Worm (Caenorhabditis elegans) whole organism, L4 larva: Measurements from ENCODE around the gene srh-40.

Source experiments
- R02D3.7 ChIP-seq: fragments of 150-350 bp; sonication (generic microtip); optimal IDR thresholded peaks from 3 replicates; lab custom pipeline; 2014; ENCODE audit warnings: missing biosample characterization, missing genetic modification characterization
- ceh-28 ChIP-seq: fragments of 150-350 bp; optimal IDR thresholded peaks from 2 replicates; lab custom pipeline; 2014; ENCODE audit warnings: missing biosample characterization, missing genetic modification reagents, missing genetic modification characterization
- lin-39 ChIP-seq: fragments of 150-350 bp; optimal IDR thresholded peaks from 2 replicates; lab custom pipeline; 2014; ENCODE audit warnings: missing biosample characterization, missing genetic modification reagents, missing genetic modification characterization
- nhr-10 ChIP-seq: fragments of 150-350 bp; optimal IDR thresholded peaks from 2 replicates; lab custom pipeline; 2014; ENCODE audit warnings: missing biosample characterization, missing genetic modification characterization

DNA sequence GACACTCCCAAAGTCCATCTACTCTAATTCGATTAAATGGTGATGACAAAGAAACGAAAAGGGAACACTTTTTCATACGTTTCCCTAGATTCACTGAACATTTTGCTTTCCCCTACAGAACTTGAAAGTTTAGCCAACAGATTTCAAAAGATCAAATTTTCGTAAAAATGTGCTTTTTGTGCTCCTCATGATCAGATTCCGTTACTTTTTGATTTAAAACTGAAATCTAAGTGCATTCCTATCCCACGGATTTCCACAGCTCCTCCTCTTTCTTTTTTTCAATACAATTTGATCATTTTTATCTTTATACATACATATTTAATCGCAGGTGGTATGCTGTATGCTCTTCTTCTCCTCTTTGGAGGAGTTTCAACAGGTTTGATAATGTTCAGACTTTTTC lies 23.1 kb upstream of the srh-40 start, which contains the start of gene ddo-3:
- TF ChIP-seq lin-39 (tag; lab: Kevin White, UChicago) (no peak), ceh-28 (no peak), R02D3.7 (tag; lab: Kevin White, UChicago) (no peak), nhr-10 (tag; lab: Kevin White, UChicago) (no peak)
